Worm (Caenorhabditis elegans) whole organism, midembryonic: ENCODE data around the gene str-33.

ENCODE experiments used
- T22C8.4 ChIP-seq: fragments of 200-800 bp; sonication (Bioruptor generic); IDR thresholded peaks from 2 replicates; pipeline ENCODE4 v1.3.6; 2022; ENCODE audit warnings: missing genetic modification characterization, missing compliant biosample characterization
- cog-1 ChIP-seq: sonication (generic microtip); optimal IDR thresholded peaks from 2 replicates; lab custom pipeline; 2016; ENCODE audit warnings: missing genetic modification characterization, missing compliant biosample characterization
- flt-1 ChIP-seq: fragments of 200-800 bp; sonication (Bioruptor generic); IDR thresholded peaks from 2 replicates; pipeline ENCODE4 v1.3.6; 2022; ENCODE audit warnings: missing genetic modification characterization, missing compliant biosample characterization
- klf-2 ChIP-seq: fragments of 200-800 bp; sonication (Bioruptor generic); conservative IDR thresholded peaks from 2 replicates; pipeline ENCODE4 v1.3.6; 2022; ENCODE audit warnings: missing genetic modification reagents, missing genetic modification characterization, missing compliant biosample characterization
- med-1 ChIP-seq: sonication (generic microtip); optimal IDR thresholded peaks from 2 replicates; lab custom pipeline; 2017; ENCODE audit warnings: missing genetic modification characterization, mild to moderate bottlenecking, missing compliant biosample characterization, antibody characterized with exemption, missing genetic modification reagents; ENCODE audit not compliant: insufficient read depth
- ref-1 ChIP-seq: fragments of 200-800 bp; sonication (Bioruptor generic); conservative IDR thresholded peaks from 2 replicates; pipeline ENCODE4 v1.3.6; 2022; ENCODE audit warnings: missing genetic modification reagents, missing genetic modification characterization, missing compliant biosample characterization
- tab-1 ChIP-seq: fragments of 200-800 bp; sonication (Bioruptor generic); IDR thresholded peaks from 2 replicates; pipeline ENCODE4 v1.3.6; 2022; ENCODE audit warnings: missing genetic modification characterization, missing compliant biosample characterization
- ztf-23 ChIP-seq: fragments of 200-800 bp; sonication (Bioruptor generic); IDR thresholded peaks from 2 replicates; pipeline ENCODE4 v1.3.6; 2022; ENCODE audit warnings: missing genetic modification reagents, missing genetic modification characterization, missing compliant biosample characterization
- ztf-29 ChIP-seq: fragments of 200-800 bp; sonication (Bioruptor generic); IDR thresholded peaks from 2 replicates; pipeline ENCODE4 v1.3.6; 2022; ENCODE audit warnings: missing genetic modification reagents, missing genetic modification characterization, missing compliant biosample characterization

str-33 gene

ce11 chrV:2767465-2767864 is 39.1 kb downstream of the str-33 start, which contains the start of gene R05D8.9:
TSS of gene R05D8.9 (minus strand) at chrV:2767565.
- TF ChIP-seq klf-2 (GFP tag; lab: Robert Waterston, UW) = no peak
- no peak for TF ChIP-seq ztf-29 (GFP tag; lab: Robert Waterston, UW)
- no peak for TF ChIP-seq med-1
- no peak for TF ChIP-seq T22C8.4 (GFP tag; lab: Robert Waterston, UW)
- TF ChIP-seq tab-1 (GFP tag; lab: Robert Waterston, UW) = no peak
- no peak for TF ChIP-seq cog-1 (tag; lab: Kevin White, UChicago)
- no peak for TF ChIP-seq ref-1 (GFP tag; lab: Robert Waterston, UW)
- no peak for TF ChIP-seq ztf-23
- TF ChIP-seq flt-1 (GFP tag; lab: Robert Waterston, UW) = no peak

- no peak for TF ChIP-seq ref-1 (GFP tag; lab: Robert Waterston, UW)
- no peak for TF ChIP-seq ztf-29 (GFP tag; lab: Robert Waterston, UW)
- no peak for TF ChIP-seq cog-1 (tag; lab: Kevin White, UChicago)
- no peak for TF ChIP-seq T22C8.4 (GFP tag; lab: Robert Waterston, UW)
- no peak for TF ChIP-seq ztf-23
- no peak for TF ChIP-seq med-1
- TF ChIP-seq klf-2 (GFP tag; lab: Robert Waterston, UW) = no peak
- TF ChIP-seq tab-1 (GFP tag; lab: Robert Waterston, UW) = no peak
- TF ChIP-seq flt-1 (GFP tag; lab: Robert Waterston, UW) = no peak
Observed at ce11 chrV:2769754-2770153, 41.4 kb downstream of the str-33 start, which contains the start of gene dhs-15. TSS of gene dhs-15 (minus strand) at chrV:2769854.

- no peak for TF ChIP-seq flt-1 (GFP tag; lab: Robert Waterston, UW)
- TF ChIP-seq med-1 = no peak
- no peak for TF ChIP-seq ref-1 (GFP tag; lab: Robert Waterston, UW)
- no peak for TF ChIP-seq ztf-23
- no peak for TF ChIP-seq tab-1 (GFP tag; lab: Robert Waterston, UW)
- no peak for TF ChIP-seq cog-1 (tag; lab: Kevin White, UChicago)
- TF ChIP-seq klf-2 (GFP tag; lab: Robert Waterston, UW) = no peak
- no peak for TF ChIP-seq T22C8.4 (GFP tag; lab: Robert Waterston, UW)
- TF ChIP-seq ztf-29 (GFP tag; lab: Robert Waterston, UW) = no peak
Observed at ce11 chrV:2771560-2771959, 43.2 kb downstream of the str-33 start, which contains the start of gene srh-56. TSS of gene srh-56 (plus strand) at chrV:2771860.

ce11 chrV:2774042-2774441 is 45.7 kb downstream of the str-33 start, which contains the start of gene srj-18:
TSS of gene srj-18 (plus strand) at chrV:2774342.
- no peak for TF ChIP-seq med-1
- no peak for TF ChIP-seq ref-1 (GFP tag; lab: Robert Waterston, UW)
- TF ChIP-seq T22C8.4 (GFP tag; lab: Robert Waterston, UW) = no peak
- TF ChIP-seq ztf-23 = no peak
- no peak for TF ChIP-seq tab-1 (GFP tag; lab: Robert Waterston, UW)
- no peak for TF ChIP-seq cog-1 (tag; lab: Kevin White, UChicago)
- TF ChIP-seq flt-1 (GFP tag; lab: Robert Waterston, UW) = no peak
- TF ChIP-seq klf-2 (GFP tag; lab: Robert Waterston, UW) = no peak
- no peak for TF ChIP-seq ztf-29 (GFP tag; lab: Robert Waterston, UW)
